Worm (Caenorhabditis elegans): ENCODE results near the gene txt-8.

txt-8 gene

ce11 chrV:18375551-18375950 lies 38.6 kb upstream of the txt-8 start:
- TF ChIP-seq lin-13 (GFP tag; optimal IDR thresholded peaks at IDR 0.05): no peak
- TF ChIP-seq ztf-4 (tag; optimal IDR thresholded peaks at IDR 0.05): no peak
- no peak for TF ChIP-seq ceh-90 (tag; optimal IDR thresholded peaks at IDR 0.05)

ce11 chrV:18378819-18379218 lies 35.3 kb upstream of the txt-8 start, which contains the start of gene Y51A2B.8:
Y51A2B.8 (plus strand) TSS chrV:18379119.
- TF ChIP-seq dsc-1 (tag; optimal IDR thresholded peaks at IDR 0.05): no peak
- TF ChIP-seq fkh-10 (GFP tag; optimal IDR thresholded peaks at IDR 0.05): no peak
- TF ChIP-seq fkh-4 (tag; optimal IDR thresholded peaks at IDR 0.05; ENCODE audit: borderline replicate concordance): no peak
- no peak for TF ChIP-seq tlp-1 (tag; optimal IDR thresholded peaks at IDR 0.05)
- no peak for TF ChIP-seq sup-37 (GFP tag; optimal IDR thresholded peaks at IDR 0.05)
- TF ChIP-seq nhr-71 (tag; optimal IDR thresholded peaks at IDR 0.05): no peak
- no peak for TF ChIP-seq hpl-2 (GFP tag; optimal IDR thresholded peaks at IDR 0.05)
- no peak for TF ChIP-seq jun-1 (tag; optimal IDR thresholded peaks at IDR 0.05)
- TF ChIP-seq nhr-11 (tag; optimal IDR thresholded peaks at IDR 0.05): no peak
- TF ChIP-seq snu-23 (GFP tag; optimal IDR thresholded peaks at IDR 0.05): no peak
- TF ChIP-seq elt-2 (tag; optimal IDR thresholded peaks at IDR 0.05): no peak
- no peak for TF ChIP-seq zag-1 (tag; optimal IDR thresholded peaks at IDR 0.05)
- no peak for TF ChIP-seq grh-1 (GFP tag; IDR thresholded peaks at IDR 0.05)
- no peak for TF ChIP-seq C04F5.9 (tag; optimal IDR thresholded peaks at IDR 0.05)
- TF ChIP-seq irx-1 (tag; optimal IDR thresholded peaks at IDR 0.05): no peak
- TF ChIP-seq nhr-77 (tag; optimal IDR thresholded peaks at IDR 0.05): no peak
- TF ChIP-seq skn-1 (tag; optimal IDR thresholded peaks at IDR 0.05): no peak
- no peak for TF ChIP-seq pqm-1 (tag; optimal IDR thresholded peaks at IDR 0.05)
- no peak for TF ChIP-seq fos-1 (tag; optimal IDR thresholded peaks at IDR 0.05)

DNA sequence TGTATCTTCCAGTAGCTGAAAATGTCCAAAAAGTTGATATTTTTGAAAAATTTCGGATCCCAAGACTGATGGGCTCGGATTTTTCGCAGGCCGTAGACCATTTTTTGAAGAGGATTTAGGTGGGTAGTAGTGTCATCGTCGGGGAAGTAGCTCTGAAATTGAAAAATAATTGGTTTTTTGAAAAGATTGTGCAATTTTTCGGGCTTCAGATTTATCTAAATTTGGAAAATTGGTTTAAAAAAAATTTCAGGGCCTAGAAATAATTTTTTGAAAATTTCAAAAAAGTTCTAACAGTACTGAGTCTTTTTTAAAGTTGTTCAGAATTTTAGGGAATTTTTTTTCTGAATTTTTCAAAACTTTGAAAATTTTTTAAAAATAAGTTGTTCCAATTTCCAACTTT lies 31.6 kb upstream of the txt-8 start, which contains the start of gene nhr-288:
Gene nhr-288 (minus strand): TSS at position 101 of the 400 bp plus-strand sequence.
- TF ChIP-seq pag-3 (tag; optimal IDR thresholded peaks at IDR 0.05; ENCODE audit: borderline replicate concordance, insufficient read depth) (no peak), fkh-10 (GFP tag; optimal IDR thresholded peaks at IDR 0.05) (no peak), ceh-90 (tag; optimal IDR thresholded peaks at IDR 0.05) (no peak), unc-130 (tag; optimal IDR thresholded peaks at IDR 0.05) (no peak), ceh-8 (GFP tag; optimal IDR thresholded peaks at IDR 0.05) (no peak)

- TF ChIP-seq mab-9 (GFP tag; IDR thresholded peaks at IDR 0.05): no peak
- TF ChIP-seq pag-3 (tag; optimal IDR thresholded peaks at IDR 0.05; ENCODE audit: borderline replicate concordance, insufficient read depth): no peak
- TF ChIP-seq vab-15 (tag; optimal IDR thresholded peaks at IDR 0.05): no peak
- TF ChIP-seq aha-1 (tag; optimal IDR thresholded peaks at IDR 0.05): no peak
- no peak for TF ChIP-seq tlp-1 (tag; optimal IDR thresholded peaks at IDR 0.05)
- no peak for TF ChIP-seq snpc-4 (tag; optimal IDR thresholded peaks at IDR 0.05)
- TF ChIP-seq fos-1 (tag; optimal IDR thresholded peaks at IDR 0.05): no peak
- no peak for TF ChIP-seq grh-1 (GFP tag; IDR thresholded peaks at IDR 0.05)
- TF ChIP-seq efl-3 (GFP tag; optimal IDR thresholded peaks at IDR 0.05): no peak
- no peak for TF ChIP-seq nhr-19 (GFP tag; conservative IDR thresholded peaks at IDR 0.05)
- TF ChIP-seq nhr-28 (tag; optimal IDR thresholded peaks at IDR 0.05): no peak
- TF ChIP-seq unc-130 (tag; optimal IDR thresholded peaks at IDR 0.05): no peak
- no peak for TF ChIP-seq Y116A8C.19 (tag; optimal IDR thresholded peaks at IDR 0.05; ENCODE audit: borderline replicate concordance)
- TF ChIP-seq ztf-4 (tag; optimal IDR thresholded peaks at IDR 0.05): no peak
- TF ChIP-seq sup-37 (GFP tag; optimal IDR thresholded peaks at IDR 0.05): no peak
Measured at ce11 chrV:18389046-18389445, 25.1 kb upstream of the txt-8 start, which contains the start of the genes Y51A2B.4 and Y51A2B.5. Y51A2B.4 (minus strand) TSS chrV:18389146. Y51A2B.5 (plus strand) TSS chrV:18389277.

DNA sequence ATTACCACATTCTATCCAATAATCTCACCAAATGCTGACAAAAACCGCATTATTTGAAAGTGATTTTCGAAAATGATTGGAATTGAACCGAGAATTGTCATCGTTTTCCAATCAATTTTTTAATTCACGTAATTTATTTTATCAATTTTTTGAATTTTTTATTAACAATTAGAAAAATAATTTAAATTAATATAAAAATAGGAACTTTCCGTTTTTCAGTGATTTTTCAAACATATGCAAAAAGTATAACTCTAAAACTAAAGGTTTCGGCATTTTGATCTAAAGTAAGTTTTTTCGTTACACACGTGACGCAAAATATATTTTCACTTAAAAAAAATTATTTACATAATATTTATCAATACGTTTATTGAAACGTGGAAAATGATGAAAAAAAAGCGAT lies 19.9 kb upstream of the txt-8 start, which contains the start of gene Y51A2B.6:
Gene Y51A2B.6 (minus strand): TSS at position 101 of the 400 bp plus-strand sequence.
- TF ChIP-seq mab-9 (GFP tag; IDR thresholded peaks at IDR 0.05): no peak
